Worm (Caenorhabditis elegans) whole organism, L3 larva: ENCODE results near the gene ZC262.4.

ENCODE experiments used
- R02D3.7 ChIP-seq: fragments of 150-350 bp; optimal IDR thresholded peaks from 2 replicates; lab custom pipeline; 2014; ENCODE audit warnings: missing biosample characterization, missing genetic modification characterization
- ama-1 ChIP-seq: fragments of 150-350 bp; optimal IDR thresholded peaks from 2 replicates; lab custom pipeline; 2018
- ceh-16 ChIP-seq: sonication (generic microtip); optimal IDR thresholded peaks from 2 replicates; lab custom pipeline; 2017; ENCODE audit warnings: missing biosample characterization, missing genetic modification characterization
- ceh-28 ChIP-seq: fragments of 150-350 bp; optimal IDR thresholded peaks from 2 replicates; lab custom pipeline; 2014; ENCODE audit warnings: missing biosample characterization, missing genetic modification reagents, missing genetic modification characterization
- ceh-82 ChIP-seq: fragments of 150-350 bp; optimal IDR thresholded peaks from 2 replicates; lab custom pipeline; 2014; ENCODE audit warnings: missing biosample characterization, missing genetic modification characterization
- daf-12 ChIP-seq: fragments of 150-350 bp; optimal IDR thresholded peaks from 2 replicates; lab custom pipeline; 2014; ENCODE audit warnings: missing biosample characterization, missing genetic modification reagents, missing genetic modification characterization
- egl-5 ChIP-seq: fragments of 150-350 bp; optimal IDR thresholded peaks from 2 replicates; lab custom pipeline; 2017; ENCODE audit warnings: missing biosample characterization, missing genetic modification reagents, missing genetic modification characterization, inconsistent platforms
- elt-1 ChIP-seq: fragments of 150-350 bp; optimal IDR thresholded peaks from 2 replicates; lab custom pipeline; 2014; ENCODE audit warnings: missing biosample characterization, missing genetic modification characterization
- elt-2 ChIP-seq: sonication (generic microtip); optimal IDR thresholded peaks from 2 replicates; lab custom pipeline; 2016; ENCODE audit warnings: missing genetic modification reagents, mild to moderate bottlenecking, missing genetic modification characterization, missing compliant biosample characterization
- eor-1 ChIP-seq, 2 experiments: fragments of 150-350 bp; optimal IDR thresholded peaks; 2 replicates each; lab custom pipeline; 2014 to 2018; ENCODE audit warnings: missing biosample characterization in 2 of 2, missing genetic modification characterization in 2 of 2
- fkh-2 ChIP-seq: fragments of 150-350 bp; optimal IDR thresholded peaks from 2 replicates; lab custom pipeline; 2014; ENCODE audit warnings: missing biosample characterization, missing genetic modification reagents, missing genetic modification characterization
- hmg-11 ChIP-seq: sonication (generic microtip); optimal IDR thresholded peaks from 2 replicates; lab custom pipeline; 2016; ENCODE audit warnings: missing genetic modification characterization, missing compliant biosample characterization
- jun-1 ChIP-seq: fragments of 150-350 bp; optimal IDR thresholded peaks from 2 replicates; lab custom pipeline; 2014; ENCODE audit warnings: missing biosample characterization, missing genetic modification reagents, missing genetic modification characterization
- lin-15B ChIP-seq: fragments of 150-350 bp; optimal IDR thresholded peaks from 2 replicates; lab custom pipeline; 2014; ENCODE audit warnings: missing biosample characterization, missing genetic modification characterization
- lin-39 ChIP-seq: fragments of 150-350 bp; optimal IDR thresholded peaks from 2 replicates; lab custom pipeline; 2018; ENCODE audit warnings: missing biosample characterization, missing genetic modification reagents, missing genetic modification characterization
- lsy-12 ChIP-seq: sonication (generic microtip); optimal IDR thresholded peaks from 2 replicates; lab custom pipeline; 2016; ENCODE audit warnings: mild to moderate bottlenecking, missing genetic modification characterization, missing compliant biosample characterization
- mdl-1 ChIP-seq: fragments of 150-350 bp; optimal IDR thresholded peaks from 2 replicates; lab custom pipeline; 2014; ENCODE audit warnings: missing biosample characterization, missing genetic modification characterization
- mml-1 ChIP-seq: fragments of 150-350 bp; sonication (generic microtip); optimal IDR thresholded peaks from 3 replicates; lab custom pipeline; 2014; ENCODE audit warnings: missing biosample characterization, missing genetic modification characterization
- nfya-1 ChIP-seq: sonication (generic microtip); optimal IDR thresholded peaks from 2 replicates; lab custom pipeline; 2017; ENCODE audit warnings: missing genetic modification characterization, mild to moderate bottlenecking, missing compliant biosample characterization, antibody characterized with exemption, moderate library complexity; ENCODE audit not compliant: insufficient read depth
- nhr-11 ChIP-seq: fragments of 150-350 bp; optimal IDR thresholded peaks from 2 replicates; lab custom pipeline; 2014; ENCODE audit warnings: missing biosample characterization, missing genetic modification characterization
- nhr-237 ChIP-seq: fragments of 150-350 bp; optimal IDR thresholded peaks from 2 replicates; lab custom pipeline; 2014; ENCODE audit warnings: missing biosample characterization, missing genetic modification characterization
- nhr-25 ChIP-seq: sonication (generic microtip); optimal IDR thresholded peaks from 2 replicates; lab custom pipeline; 2017; ENCODE audit warnings: missing biosample characterization, missing genetic modification characterization
- nhr-43 ChIP-seq: sonication (generic microtip); optimal IDR thresholded peaks from 2 replicates; lab custom pipeline; 2016; ENCODE audit warnings: mild to moderate bottlenecking, missing genetic modification characterization, missing compliant biosample characterization; ENCODE audit not compliant: poor library complexity, severe bottlenecking
- nhr-67 ChIP-seq: fragments of 150-350 bp; optimal IDR thresholded peaks from 2 replicates; lab custom pipeline; 2014; ENCODE audit warnings: missing biosample characterization, missing genetic modification characterization
- nhr-76 ChIP-seq: fragments of 150-350 bp; sonication (generic microtip); optimal IDR thresholded peaks from 5 replicates; lab custom pipeline; 2014; ENCODE audit warnings: missing biosample characterization, missing genetic modification characterization
- pha-4 ChIP-seq: fragments of 150-350 bp; optimal IDR thresholded peaks from 2 replicates; lab custom pipeline; 2014; ENCODE audit warnings: missing biosample characterization, missing genetic modification reagents, missing genetic modification characterization
- pqm-1 ChIP-seq: fragments of 150-350 bp; optimal IDR thresholded peaks from 2 replicates; lab custom pipeline; 2017; ENCODE audit warnings: missing biosample characterization, missing genetic modification characterization, inconsistent platforms
- tbx-2 ChIP-seq: sonication (generic microtip); optimal IDR thresholded peaks from 2 replicates; lab custom pipeline; 2016; ENCODE audit warnings: mild to moderate bottlenecking, missing genetic modification characterization, missing compliant biosample characterization
- unc-62 ChIP-seq: fragments of 150-350 bp; sonication (generic microtip); optimal IDR thresholded peaks from 4 replicates; lab custom pipeline; 2014; ENCODE audit warnings: missing biosample characterization, missing genetic modification reagents, missing genetic modification characterization

The ZC262.4 gene

ce11 chrIII:8299078-8299587, 35.2 kb downstream of the ZC262.4 start:
- TF ChIP-seq mdl-1 (tag; lab: Kevin White, UChicago): no peak
- TF ChIP-seq mml-1: no peak
- no peak for TF ChIP-seq lin-15B (tag; lab: Kevin White, UChicago)
- TF ChIP-seq nhr-25 (tag; lab: Kevin White, UChicago): no peak
- no peak for TF ChIP-seq lsy-12 (tag; lab: Kevin White, UChicago)
- no peak for TF ChIP-seq R02D3.7 (tag; lab: Kevin White, UChicago)
- TF ChIP-seq tbx-2 (tag; lab: Kevin White, UChicago): no peak
- TF ChIP-seq ama-1 (lab: Kevin White, UChicago): no peak
- no peak for TF ChIP-seq jun-1 (tag; lab: Kevin White, UChicago)
- no peak for TF ChIP-seq lin-39 (tag; lab: Kevin White, UChicago)
- TF ChIP-seq nhr-11 (tag; lab: Kevin White, UChicago): no peak
- TF ChIP-seq nhr-43 (tag; lab: Kevin White, UChicago): no peak
- TF ChIP-seq ceh-16 (tag; lab: Kevin White, UChicago): no peak
- no peak for TF ChIP-seq nhr-67 (tag; lab: Kevin White, UChicago)
- no peak for TF ChIP-seq elt-1
- no peak for TF ChIP-seq unc-62

- TF ChIP-seq nhr-25 (tag; lab: Kevin White, UChicago) (no peak), eor-1 (tag; optimal IDR thresholded peaks at IDR 0.05; lab: Kevin White, UChicago) (no peak), lin-15B (tag; lab: Kevin White, UChicago) (no peak), ceh-16 (tag; lab: Kevin White, UChicago) (no peak), lin-39 (tag; lab: Kevin White, UChicago) (peak; percentile 20), elt-2 (tag; lab: Kevin White, UChicago) (peak; percentile 58), nfya-1 (no peak)
- TF ChIP-seq, all 47 proteins: peak for 2
Measured at ce11 chrIII:8298216-8298920, 36.0 kb downstream of the ZC262.4 start.

ce11 chrIII:8293260-8293659, 41.1 kb downstream of the ZC262.4 start:
- TF ChIP-seq nfya-1 (no peak), elt-2 (tag; lab: Kevin White, UChicago) (peak; percentile 13)

- TF ChIP-seq elt-2 (tag; lab: Kevin White, UChicago) (peak; percentile 96), nhr-237 (tag; lab: Kevin White, UChicago) (no peak), ceh-28 (tag; lab: Kevin White, UChicago) (peak; percentile 24), pha-4 (tag; lab: Kevin White, UChicago) (peak; percentile 46), nhr-76 (no peak), pqm-1 (tag; lab: Kevin White, UChicago) (peak; percentile 90), egl-5 (tag; lab: Kevin White, UChicago) (peak; percentile 61)
Measured at ce11 chrIII:8291268-8292032, 42.9 kb downstream of the ZC262.4 start.

- TF ChIP-seq egl-5 (tag; lab: Kevin White, UChicago): peak; percentile 39
- TF ChIP-seq nhr-237 (tag; lab: Kevin White, UChicago): no peak
Measured at ce11 chrIII:8289181-8289580, 45.2 kb downstream of the ZC262.4 start.

- TF ChIP-seq lin-39 (tag; lab: Kevin White, UChicago): peak; percentile 75
- TF ChIP-seq ceh-82 (tag; lab: Kevin White, UChicago): no peak
- peak; percentile 59 for TF ChIP-seq nfya-1
- no peak for TF ChIP-seq fkh-2 (tag; lab: Kevin White, UChicago)
- TF ChIP-seq ceh-28 (tag; lab: Kevin White, UChicago): no peak
- peak; percentile 18 for TF ChIP-seq hmg-11 (tag; lab: Kevin White, UChicago)
- no peak for TF ChIP-seq daf-12
- TF ChIP-seq pha-4 (tag; lab: Kevin White, UChicago): no peak
Measured at ce11 chrIII:8287519-8287918, 46.8 kb downstream of the ZC262.4 start.
